Fruit fly (Drosophila melanogaster) whole organism, embryonic: ENCODE measurements around the gene CG31365.

Source experiments
- Abd-B ChIP-seq: fragments of 200-800 bp; sonication (Bioruptor generic); optimal IDR thresholded peaks from 2 replicates; lab custom pipeline; 2018; ENCODE audit warnings: missing biosample characterization, mild to moderate bottlenecking, missing genetic modification characterization, moderate library complexity
- CG15011 ChIP-seq: fragments of 200-800 bp; sonication (Bioruptor generic); optimal IDR thresholded peaks from 3 replicates; lab custom pipeline; 2018; ENCODE audit warnings: missing biosample characterization, mild to moderate bottlenecking, missing genetic modification characterization
- CG17186 ChIP-seq: fragments of 200-800 bp; sonication (Bioruptor generic); optimal IDR thresholded peaks from 3 replicates; lab custom pipeline; 2017; ENCODE audit warnings: missing biosample characterization, missing genetic modification reagents, missing genetic modification characterization
- CG34376 ChIP-seq: fragments of 200-800 bp; sonication (Bioruptor generic); optimal IDR thresholded peaks from 2 replicates; lab custom pipeline; 2018; ENCODE audit warnings: missing biosample characterization, mild to moderate bottlenecking, missing genetic modification characterization
- CG6175 ChIP-seq: fragments of 200-800 bp; sonication (Bioruptor generic); IDR thresholded peaks from 3 replicates; pipeline ENCODE4 v1.3.6; 2022; ENCODE audit warnings: missing biosample characterization, missing genetic modification characterization
- CG6765 ChIP-seq: fragments of 200-800 bp; sonication (Bioruptor generic); optimal IDR thresholded peaks from 3 replicates; lab custom pipeline; 2017; ENCODE audit warnings: missing biosample characterization, mild to moderate bottlenecking, missing genetic modification characterization
- CG7839 ChIP-seq: fragments of 200-800 bp; sonication (Bioruptor generic); optimal IDR thresholded peaks from 3 replicates; lab custom pipeline; 2018; ENCODE audit warnings: missing biosample characterization, mild to moderate bottlenecking, missing genetic modification characterization, moderate library complexity
- CG8478 ChIP-seq: fragments of >200 bp; optimal IDR thresholded peaks from 2 replicates; lab custom pipeline; 2018
- CrebB ChIP-seq: fragments of 200-800 bp; sonication (Bioruptor generic); optimal IDR thresholded peaks from 3 replicates; lab custom pipeline; 2018; ENCODE audit warnings: missing biosample characterization, mild to moderate bottlenecking, missing genetic modification characterization
- Dll ChIP-seq: fragments of 200-800 bp; sonication (Bioruptor generic); IDR thresholded peaks from 4 replicates; pipeline ENCODE4 v1.3.6; 2022; ENCODE audit warnings: missing biosample characterization, missing genetic modification characterization; ENCODE audit not compliant: partially characterized antibody
- E2f2 ChIP-seq: fragments of 200-800 bp; sonication (Bioruptor generic); IDR thresholded peaks from 2 replicates; pipeline ENCODE4 v1.3.6; 2022; ENCODE audit warnings: missing biosample characterization, missing genetic modification characterization
- Hr78 ChIP-seq, 2 experiments: fragments of 200-800 bp in 1 of 2; fragments of >200 bp in 1 of 2; sonication (Bioruptor generic) in 1 of 2; optimal IDR thresholded peaks; 2 replicates each; lab custom pipeline; 2017 to 2019; ENCODE audit warnings: missing biosample characterization in 2 of 2, missing genetic modification characterization in 2 of 2, mild to moderate bottlenecking in 1 of 2, moderate library complexity in 1 of 2
- Neu2 ChIP-seq: fragments of 200-800 bp; sonication (Bioruptor generic); optimal IDR thresholded peaks from 3 replicates; lab custom pipeline; 2016; ENCODE audit warnings: missing biosample characterization, missing genetic modification characterization, borderline replicate concordance
- Opbp ChIP-seq: fragments of 200-800 bp; sonication (Bioruptor generic); IDR thresholded peaks from 3 replicates; pipeline ENCODE4 v1.3.6; 2022; ENCODE audit warnings: missing biosample characterization, missing genetic modification characterization; ENCODE audit not compliant: partially characterized antibody
- Sox100B ChIP-seq: fragments of 200-800 bp; sonication (Bioruptor generic); optimal IDR thresholded peaks from 3 replicates; lab custom pipeline; 2018; ENCODE audit warnings: missing biosample characterization, mild to moderate bottlenecking, missing genetic modification characterization
- Stat92E ChIP-seq, 3 experiments: fragments of >200 bp in 2 of 3; fragments of 200-800 bp in 1 of 3; sonication (Bioruptor generic) in 1 of 3; optimal IDR thresholded peaks; 2 replicates each; lab custom pipeline; 2017 to 2019; ENCODE audit warnings: missing biosample characterization in 3 of 3, missing genetic modification characterization in 3 of 3, mild to moderate bottlenecking in 1 of 3, moderate library complexity in 1 of 3
- ash1 ChIP-seq: fragments of 200-800 bp; sonication (Bioruptor generic); optimal IDR thresholded peaks from 2 replicates; lab custom pipeline; 2018; ENCODE audit warnings: missing biosample characterization, mild to moderate bottlenecking, missing genetic modification characterization
- bcd ChIP-seq: fragments of 200-800 bp; sonication (Bioruptor generic); optimal IDR thresholded peaks from 2 replicates; lab custom pipeline; 2017; ENCODE audit warnings: missing biosample characterization, mild to moderate bottlenecking, missing genetic modification characterization
- cad ChIP-seq: fragments of >200 bp; optimal IDR thresholded peaks from 2 replicates; lab custom pipeline; 2017; ENCODE audit warnings: missing biosample characterization, missing genetic modification characterization
- corto ChIP-seq: fragments of 200-800 bp; sonication (Bioruptor generic); optimal IDR thresholded peaks from 2 replicates; lab custom pipeline; 2016; ENCODE audit warnings: missing biosample characterization, mild to moderate bottlenecking, missing genetic modification characterization, moderate library complexity
- exex ChIP-seq: fragments of 200-800 bp; sonication (Bioruptor generic); optimal IDR thresholded peaks from 4 replicates; lab custom pipeline; 2018; ENCODE audit warnings: missing biosample characterization, mild to moderate bottlenecking, missing genetic modification characterization, moderate library complexity
- fru ChIP-seq: fragments of >200 bp; optimal IDR thresholded peaks from 2 replicates; lab custom pipeline; 2017
- ftz-f1 ChIP-seq: fragments of 200-800 bp; sonication (Bioruptor generic); optimal IDR thresholded peaks from 2 replicates; lab custom pipeline; 2016; ENCODE audit warnings: missing biosample characterization, missing genetic modification characterization
- grn ChIP-seq: fragments of 200-800 bp; sonication (Bioruptor generic); optimal IDR thresholded peaks from 3 replicates; lab custom pipeline; 2017; ENCODE audit warnings: missing biosample characterization, missing genetic modification characterization
- knrl ChIP-seq: fragments of 200-800 bp; sonication (Bioruptor generic); IDR thresholded peaks from 3 replicates; pipeline ENCODE4 v1.3.6; 2022; ENCODE audit warnings: missing biosample characterization, missing genetic modification characterization; ENCODE audit not compliant: partially characterized antibody
- lab ChIP-seq: fragments of 200-800 bp; sonication (Bioruptor generic); optimal IDR thresholded peaks from 3 replicates; lab custom pipeline; 2017; ENCODE audit warnings: missing biosample characterization, missing genetic modification characterization, mild to moderate bottlenecking, moderate library complexity, missing genetic modification reagents
- mirr ChIP-seq: fragments of 200-800 bp; sonication (Bioruptor generic); optimal IDR thresholded peaks from 3 replicates; lab custom pipeline; 2018; ENCODE audit warnings: missing biosample characterization, mild to moderate bottlenecking, missing genetic modification characterization
- nom ChIP-seq: fragments of 200-800 bp; sonication (Bioruptor generic); optimal IDR thresholded peaks from 2 replicates; lab custom pipeline; 2017; ENCODE audit warnings: missing biosample characterization, missing genetic modification characterization, mild to moderate bottlenecking, moderate library complexity, missing genetic modification reagents
- sd ChIP-seq: fragments of 200-800 bp; sonication (Bioruptor generic); optimal IDR thresholded peaks from 3 replicates; lab custom pipeline; 2018; ENCODE audit warnings: missing biosample characterization, mild to moderate bottlenecking, missing genetic modification characterization, moderate library complexity
- sug ChIP-seq: fragments of 200-800 bp; optimal IDR thresholded peaks from 2 replicates; lab custom pipeline; 2019; ENCODE audit warnings: missing biosample characterization, mild to moderate bottlenecking, missing genetic modification characterization, moderate library complexity
- tap ChIP-seq: fragments of 200-800 bp; optimal IDR thresholded peaks from 3 replicates; lab custom pipeline; 2019; ENCODE audit warnings: missing biosample characterization, mild to moderate bottlenecking, missing genetic modification characterization, moderate library complexity
- tna ChIP-seq: fragments of 200-800 bp; sonication (Bioruptor generic); IDR thresholded peaks from 2 replicates; pipeline ENCODE4 v1.3.6; 2022; ENCODE audit warnings: missing biosample characterization, missing genetic modification characterization; ENCODE audit not compliant: partially characterized antibody

The CG31365 gene

DNA sequence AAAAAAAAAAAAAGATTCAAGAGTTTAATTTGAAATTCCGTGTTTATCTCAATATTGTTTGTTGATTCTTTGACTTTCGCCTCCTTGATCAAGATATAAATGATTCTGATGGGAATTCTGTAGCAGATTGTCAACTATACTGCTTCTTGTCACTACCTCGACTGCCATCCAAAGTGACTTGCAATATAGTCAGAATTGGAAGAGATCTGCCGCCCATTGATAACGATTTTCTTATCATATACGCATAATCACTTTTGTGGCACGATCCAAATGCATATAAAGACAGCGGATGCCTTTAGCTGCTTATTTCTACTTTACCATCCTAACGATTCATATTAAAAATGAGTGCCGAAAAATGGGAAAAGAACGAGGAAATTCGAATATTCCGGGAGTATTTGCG, 27.0 kb downstream of the CG31365 start, which contains the start of gene CG6738:
TSS of gene CG6738 (plus strand) at position 301 of the 400 bp plus-strand sequence.
- no peak for TF ChIP-seq Opbp (GFP tag; lab: Robert Waterston, UW)
- TF ChIP-seq CG8478: no peak
- TF ChIP-seq, all 482 proteins: peak for 0

DNA sequence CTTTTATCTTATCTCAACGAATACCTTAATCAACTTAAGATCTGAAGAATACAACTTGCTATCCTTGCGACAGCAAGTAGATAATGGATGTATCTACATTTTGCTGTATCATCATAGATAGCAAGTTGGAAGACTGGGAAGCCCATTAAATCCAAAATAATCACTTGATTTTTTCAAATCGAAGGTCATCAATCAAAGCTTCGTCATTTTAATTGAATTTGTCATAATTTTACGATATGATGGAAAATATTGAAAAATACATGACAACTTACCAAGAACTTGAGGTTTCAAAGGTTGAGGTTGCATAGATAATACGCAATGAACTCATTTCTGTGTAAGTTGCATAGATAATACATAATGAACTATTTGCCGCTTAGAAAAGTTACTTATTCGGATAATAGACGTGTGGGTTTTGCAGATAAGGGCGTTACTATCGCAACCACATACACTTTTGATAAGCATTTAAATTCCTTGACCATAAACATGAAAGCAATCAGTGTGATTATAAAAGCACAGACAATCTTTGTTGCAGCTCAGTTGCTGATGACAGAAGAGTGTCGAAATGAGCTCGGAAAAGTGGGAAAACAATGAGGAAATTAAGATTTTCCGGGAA, 28.9 kb downstream of the CG31365 start, which contains the start of gene CG6733:
TSS of gene CG6733 (plus strand) at position 532 of the 613 bp plus-strand sequence.
- TF ChIP-seq Abd-B (GFP tag; lab: Kevin White, UChicago): no peak
- TF ChIP-seq nom (GFP tag; lab: Kevin White, UChicago): no peak
- TF ChIP-seq Sox100B (GFP tag; lab: Kevin White, UChicago): no peak
- TF ChIP-seq lab: peak; percentile 50
- TF ChIP-seq exex (tag; lab: Kevin White, UChicago): peak; percentile 68
- no peak for TF ChIP-seq bcd
- TF ChIP-seq CG15011 (GFP tag; lab: Kevin White, UChicago): no peak
- TF ChIP-seq mirr: peak; percentile 69
- no peak for TF ChIP-seq Hr78 (GFP tag; optimal IDR thresholded peaks at IDR 0.05; lab: Kevin White, UChicago)
- TF ChIP-seq CG34376: peak; percentile 50
- peak; percentile 31 for TF ChIP-seq sd (tag; lab: Kevin White, UChicago)
- TF ChIP-seq Neu2 (GFP tag; lab: Kevin White, UChicago): no peak
- no peak for TF ChIP-seq CG17186 (GFP tag; lab: Kevin White, UChicago)
- no peak for TF ChIP-seq corto (GFP tag; lab: Kevin White, UChicago)
- no peak for TF ChIP-seq Stat92E (GFP tag; optimal IDR thresholded peaks at IDR 0.05; lab: Kevin White, UChicago)
- no peak for TF ChIP-seq CG6765 (GFP tag; lab: Kevin White, UChicago)
- TF ChIP-seq CG7839 (tag; lab: Kevin White, UChicago): no peak
- peak; percentile 40 for TF ChIP-seq grn

DNA sequence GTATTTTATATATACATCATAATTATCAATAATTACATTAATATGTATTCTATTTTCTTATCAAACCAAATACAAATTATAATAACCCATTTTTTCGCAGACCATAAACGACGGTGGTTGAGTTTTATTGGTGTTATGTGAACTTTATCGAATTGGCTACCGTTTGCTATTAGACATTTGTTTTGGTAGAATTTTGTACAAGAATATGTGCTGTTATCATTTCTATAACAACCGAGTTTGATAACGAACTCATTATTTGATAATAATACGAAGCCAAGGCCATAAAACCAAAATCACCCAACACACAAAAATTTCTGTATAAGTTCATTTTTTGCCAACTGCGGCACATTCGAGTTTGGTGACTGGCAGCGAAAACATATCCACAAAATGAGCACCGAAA, 30.9 kb downstream of the CG31365 start, which contains the start of gene CG17109:
TSS of gene CG17109 (plus strand) at position 345 of the 400 bp plus-strand sequence.
- TF ChIP-seq CG34376: peak; percentile 86
- no peak for TF ChIP-seq ftz-f1 (GFP tag; lab: Kevin White, UChicago)
- no peak for TF ChIP-seq Dll (GFP tag; lab: Robert Waterston, UW)
- TF ChIP-seq sd (tag; lab: Kevin White, UChicago): peak; percentile 2
- no peak for TF ChIP-seq cad (GFP tag; lab: Kevin White, UChicago)
- TF ChIP-seq sug: peak; percentile 32
- no peak for TF ChIP-seq ash1 (GFP tag; lab: Kevin White, UChicago)
- TF ChIP-seq CG17186 (GFP tag; lab: Kevin White, UChicago): no peak
- TF ChIP-seq E2f2 (GFP tag; lab: Robert Waterston, UW): no peak
- no peak for TF ChIP-seq tap (tag; lab: Kevin White, UChicago)
- TF ChIP-seq CrebB (tag; lab: Kevin White, UChicago): no peak
- TF ChIP-seq knrl (GFP tag; lab: Robert Waterston, UW): no peak
- TF ChIP-seq fru (lab: Kevin White, UChicago): no peak
- TF ChIP-seq mirr: peak; percentile 14
- TF ChIP-seq CG6175 (GFP tag; lab: Robert Waterston, UW): no peak
- TF ChIP-seq tna (GFP tag; lab: Robert Waterston, UW): no peak
- peak; percentile 93 for TF ChIP-seq exex (tag; lab: Kevin White, UChicago)
